Worm (Caenorhabditis elegans) whole organism, L2 larva: ENCODE measurements around the gene ldp-1.

Experiments used
- R02D3.7 ChIP-seq: fragments of 150-350 bp; optimal IDR thresholded peaks from 2 replicates; lab custom pipeline; 2014; ENCODE audit warnings: missing biosample characterization, missing genetic modification characterization
- aly-2 ChIP-seq: fragments of 150-350 bp; optimal IDR thresholded peaks from 2 replicates; lab custom pipeline; 2014; ENCODE audit warnings: missing biosample characterization, missing genetic modification characterization
- ama-1 ChIP-seq: fragments of 150-350 bp; optimal IDR thresholded peaks from 2 replicates; lab custom pipeline; 2018; ENCODE audit warnings: inconsistent platforms
- lin-11 ChIP-seq: fragments of 150-350 bp; sonication (generic microtip); optimal IDR thresholded peaks from 2 replicates; lab custom pipeline; 2014; ENCODE audit warnings: missing biosample characterization, missing genetic modification characterization, inconsistent platforms, mixed read lengths
- lin-13 ChIP-seq: fragments of 150-350 bp; optimal IDR thresholded peaks from 2 replicates; lab custom pipeline; 2014; ENCODE audit warnings: missing biosample characterization, missing genetic modification reagents, missing genetic modification characterization
- nhr-11 ChIP-seq: fragments of 150-350 bp; optimal IDR thresholded peaks from 2 replicates; lab custom pipeline; 2014; ENCODE audit warnings: missing biosample characterization, missing genetic modification characterization
- nhr-23 ChIP-seq: fragments of 150-350 bp; optimal IDR thresholded peaks from 2 replicates; lab custom pipeline; 2014; ENCODE audit warnings: missing biosample characterization, missing genetic modification reagents, missing genetic modification characterization
- snpc-4 ChIP-seq: fragments of 150-350 bp; optimal IDR thresholded peaks from 2 replicates; lab custom pipeline; 2014; ENCODE audit warnings: missing biosample characterization, missing genetic modification characterization
- unc-39 ChIP-seq: fragments of 150-350 bp; optimal IDR thresholded peaks from 2 replicates; lab custom pipeline; 2014; ENCODE audit warnings: missing biosample characterization, missing genetic modification characterization
- unc-62 ChIP-seq: fragments of 150-350 bp; optimal IDR thresholded peaks from 2 replicates; lab custom pipeline; 2014; ENCODE audit warnings: missing biosample characterization, missing genetic modification reagents, missing genetic modification characterization
- ztf-11 ChIP-seq: sonication (generic microtip); optimal IDR thresholded peaks from 2 replicates; lab custom pipeline; 2017; ENCODE audit warnings: missing biosample characterization, missing genetic modification characterization

- TF ChIP-seq nhr-23 (no peak), aly-2 (tag; lab: Kevin White, UChicago) (no peak), R02D3.7 (tag; lab: Kevin White, UChicago) (no peak), ama-1 (lab: Kevin White, UChicago) (no peak), lin-13 (GFP tag; lab: Kevin White, UChicago) (no peak), snpc-4 (tag; lab: Kevin White, UChicago) (no peak), unc-39 (tag; lab: Kevin White, UChicago) (no peak), lin-11 (tag; lab: Kevin White, UChicago) (no peak), unc-62 (GFP tag; lab: Kevin White, UChicago) (no peak), nhr-11 (tag; lab: Kevin White, UChicago) (no peak), ztf-11 (tag; lab: Kevin White, UChicago) (no peak)
Measured at ce11 chrV:2099040-2099439, 28.3 kb upstream of the ldp-1 start, which contains the start of gene F36F12.7.
